Worm (Caenorhabditis elegans) whole organism, L4 larva: Measurements from ENCODE around the gene B0304.2.

ENCODE experiments used
- F37D6.2 ChIP-seq: sonication (generic microtip); optimal IDR thresholded peaks from 2 replicates; lab custom pipeline; 2016; ENCODE audit warnings: mild to moderate bottlenecking, missing genetic modification characterization, missing compliant biosample characterization
- Y48G9A.11 ChIP-seq: fragments of 200-800 bp; sonication (Bioruptor generic); IDR thresholded peaks from 2 replicates; pipeline ENCODE4 v1.3.6; 2022; ENCODE audit warnings: missing genetic modification reagents, missing genetic modification characterization, missing compliant biosample characterization
- ZK337.2 ChIP-seq: fragments of 200-800 bp; sonication (Bioruptor generic); IDR thresholded peaks from 2 replicates; pipeline ENCODE4 v1.3.6; 2022; ENCODE audit warnings: missing genetic modification reagents, missing genetic modification characterization, missing compliant biosample characterization
- aha-1 ChIP-seq: fragments of 150-350 bp; peaks from one replicate; lab custom pipeline; 2014; ENCODE audit warnings: missing biosample characterization, missing genetic modification characterization
- attf-4 ChIP-seq: sonication (generic microtip); optimal IDR thresholded peaks from 3 replicates; lab custom pipeline; 2017; ENCODE audit warnings: missing biosample characterization, missing genetic modification characterization
- ceh-62 ChIP-seq: sonication (generic microtip); optimal IDR thresholded peaks from 2 replicates; lab custom pipeline; 2017; ENCODE audit warnings: missing biosample characterization, missing genetic modification characterization
- cey-2 ChIP-seq: sonication (generic microtip); optimal IDR thresholded peaks from 3 replicates; lab custom pipeline; 2017; ENCODE audit warnings: missing genetic modification characterization, mild to moderate bottlenecking, missing compliant biosample characterization, antibody characterized with exemption, borderline replicate concordance; ENCODE audit not compliant: insufficient read depth
- daf-19 ChIP-seq: fragments of 200-800 bp; sonication (Bioruptor generic); conservative IDR thresholded peaks from 2 replicates; pipeline ENCODE4 v1.3.6; 2022; ENCODE audit warnings: missing genetic modification characterization, missing compliant biosample characterization
- daf-8 ChIP-seq: fragments of 200-800 bp; sonication (Bioruptor generic); IDR thresholded peaks from 2 replicates; pipeline ENCODE4 v1.3.6; 2022; ENCODE audit warnings: missing genetic modification characterization, missing compliant biosample characterization
- dmd-9 ChIP-seq: fragments of 200-800 bp; sonication (Bioruptor generic); IDR thresholded peaks from 2 replicates; pipeline ENCODE4 v1.3.6; 2022; ENCODE audit warnings: missing genetic modification reagents, missing genetic modification characterization, missing compliant biosample characterization
- duxl-1 ChIP-seq: sonication (generic microtip); optimal IDR thresholded peaks from 2 replicates; lab custom pipeline; 2016; ENCODE audit warnings: mild to moderate bottlenecking, missing genetic modification characterization, moderate library complexity, missing compliant biosample characterization; ENCODE audit not compliant: poor library complexity
- dve-1 ChIP-seq: sonication (generic microtip); optimal IDR thresholded peaks from 2 replicates; lab custom pipeline; 2017; ENCODE audit warnings: antibody characterized with exemption, mild to moderate bottlenecking, missing genetic modification characterization, missing compliant biosample characterization; ENCODE audit not compliant: insufficient read depth
- egl-43 ChIP-seq: fragments of 200-800 bp; sonication (Bioruptor generic); IDR thresholded peaks from 2 replicates; pipeline ENCODE4 v1.3.6; 2022; ENCODE audit warnings: missing genetic modification reagents, missing genetic modification characterization, missing compliant biosample characterization
- hif-1 ChIP-seq, 2 experiments: sonication (generic microtip); optimal IDR thresholded peaks; 2 replicates each; lab custom pipeline; 2016 to 2017; ENCODE audit warnings: missing compliant biosample characterization in 2 of 2, missing genetic modification characterization in 2 of 2, missing genetic modification reagents in 2 of 2, missing genotype in 2 of 2, mild to moderate bottlenecking in 1 of 2
- jun-1 ChIP-seq: fragments of 150-350 bp; optimal IDR thresholded peaks from 2 replicates; lab custom pipeline; 2014; ENCODE audit warnings: missing biosample characterization, missing genetic modification reagents, missing genetic modification characterization
- lim-7 ChIP-seq: fragments of 200-800 bp; sonication (Bioruptor generic); IDR thresholded peaks from 2 replicates; pipeline ENCODE4 v1.3.6; 2022; ENCODE audit warnings: missing genetic modification characterization, missing compliant biosample characterization
- lin-39 ChIP-seq: fragments of 150-350 bp; optimal IDR thresholded peaks from 2 replicates; lab custom pipeline; 2014; ENCODE audit warnings: missing biosample characterization, missing genetic modification reagents, missing genetic modification characterization
- lsy-2 ChIP-seq, 2 experiments: fragments of 150-350 bp in 1 of 2; sonication (generic microtip) in 1 of 2; optimal IDR thresholded peaks; 2 replicates each; lab custom pipeline; 2014 to 2017; ENCODE audit warnings: missing biosample characterization in 2 of 2, missing genetic modification characterization in 2 of 2
- madf-9 ChIP-seq: fragments of 200-800 bp; sonication (Bioruptor generic); conservative IDR thresholded peaks from 2 replicates; pipeline ENCODE4 v1.3.6; 2022; ENCODE audit warnings: missing genetic modification reagents, missing genetic modification characterization, missing compliant biosample characterization
- mxl-2 ChIP-seq: fragments of 200-800 bp; sonication (Bioruptor generic); conservative IDR thresholded peaks from 2 replicates; pipeline ENCODE4 v1.3.6; 2022; ENCODE audit warnings: missing genetic modification reagents, missing genetic modification characterization, missing compliant biosample characterization
- nhr-10 ChIP-seq: fragments of 150-350 bp; optimal IDR thresholded peaks from 2 replicates; lab custom pipeline; 2014; ENCODE audit warnings: missing biosample characterization, missing genetic modification characterization
- nhr-48 ChIP-seq: sonication (generic microtip); optimal IDR thresholded peaks from 2 replicates; lab custom pipeline; 2016; ENCODE audit warnings: mild to moderate bottlenecking, missing genetic modification characterization, missing compliant biosample characterization
- pqm-1 ChIP-seq: sonication (generic microtip); optimal IDR thresholded peaks from 2 replicates; lab custom pipeline; 2017; ENCODE audit warnings: missing biosample characterization, missing genetic modification characterization
- rbr-2 ChIP-seq: sonication (generic microtip); optimal IDR thresholded peaks from 2 replicates; lab custom pipeline; 2016; ENCODE audit warnings: missing genotype, missing genetic modification characterization, missing compliant biosample characterization
- sdz-12 ChIP-seq: fragments of 200-800 bp; sonication (Bioruptor generic); optimal IDR thresholded peaks from 2 replicates; lab custom pipeline; 2018; ENCODE audit warnings: mild to moderate bottlenecking, missing genetic modification characterization, missing compliant biosample characterization
- set-16 ChIP-seq: fragments of 200-800 bp; sonication (Bioruptor generic); IDR thresholded peaks from 2 replicates; pipeline ENCODE4 v1.3.6; 2022; ENCODE audit warnings: missing genetic modification reagents, missing genetic modification characterization, missing compliant biosample characterization
- skn-1 ChIP-seq: fragments of 150-350 bp; optimal IDR thresholded peaks from 2 replicates; lab custom pipeline; 2014; ENCODE audit warnings: missing biosample characterization, missing genetic modification characterization
- snpc-1.2 ChIP-seq: fragments of 200-800 bp; sonication (Bioruptor generic); IDR thresholded peaks from 2 replicates; pipeline ENCODE4 v1.3.6; 2022; ENCODE audit warnings: missing genetic modification reagents, missing genetic modification characterization, missing compliant biosample characterization
- snpc-4 ChIP-seq: fragments of 150-350 bp; optimal IDR thresholded peaks from 2 replicates; lab custom pipeline; 2014; ENCODE audit warnings: missing biosample characterization, missing genetic modification characterization
- unc-62 ChIP-seq, 3 experiments: fragments of 150-350 bp in 1 of 3; sonication (generic microtip); optimal IDR thresholded peaks in 2 of 3; peaks in 1 of 3; 1 replicate in 1 of 3; 2 replicates in 2 of 3; lab custom pipeline; 2014 to 2017; ENCODE audit warnings: missing biosample characterization in 3 of 3, missing genetic modification characterization in 3 of 3, missing genetic modification reagents in 3 of 3, missing genotype in 1 of 3
- zfp-3 ChIP-seq: fragments of 200-800 bp; sonication (Bioruptor generic); conservative IDR thresholded peaks from 2 replicates; pipeline ENCODE4 v1.3.6; 2022; ENCODE audit warnings: missing genetic modification reagents, missing genetic modification characterization, missing compliant biosample characterization
- zip-11 ChIP-seq: fragments of 200-800 bp; sonication (Bioruptor generic); IDR thresholded peaks from 2 replicates; pipeline ENCODE4 v1.3.6; 2022; ENCODE audit warnings: missing genetic modification characterization, missing compliant biosample characterization
- ztf-7 ChIP-seq: fragments of 150-350 bp; optimal IDR thresholded peaks from 2 replicates; lab custom pipeline; 2014; ENCODE audit warnings: missing biosample characterization, missing genetic modification characterization

Gene B0304.2

ce11 chrII:4566237-4566636, 42.8 kb downstream of the B0304.2 start:
- TF ChIP-seq lsy-2 (tag; optimal IDR thresholded peaks at IDR 0.05; lab: Kevin White, UChicago) (peak in 1 of 2 experiments; percentile 27), pqm-1 (no peak), egl-43 (GFP tag; lab: Robert Waterston, UW) (no peak)

ce11 chrII:4571112-4571511, 47.7 kb downstream of the B0304.2 start:
- TF ChIP-seq hif-1 (tag; optimal IDR thresholded peaks at IDR 0.05; lab: Kevin White, UChicago) (no peak), attf-4 (tag; lab: Kevin White, UChicago) (no peak), egl-43 (GFP tag; lab: Robert Waterston, UW) (0 out of 2 replicates have a peak, but pooled peaks have one; percentile 46), zip-11 (GFP tag; lab: Robert Waterston, UW) (no peak), ztf-7 (no peak), cey-2 (tag; lab: Kevin White, UChicago) (no peak), nhr-48 (tag; lab: Kevin White, UChicago) (no peak), lin-39 (tag; lab: Kevin White, UChicago) (no peak), Y48G9A.11 (no peak), set-16 (GFP tag; lab: Robert Waterston, UW) (peak; percentile 87), unc-62 (GFP tag; optimal IDR thresholded peaks at IDR 0.05 in 1 of 2; lab: Kevin White, UChicago) (no peak), unc-62 (tag; optimal IDR thresholded peaks at IDR 0.05; lab: Kevin White, UChicago) (no peak), zfp-3 (GFP tag; lab: Robert Waterston, UW) (no peak), ceh-62 (no peak), daf-19 (no peak)

- TF ChIP-seq unc-62 (GFP tag; optimal IDR thresholded peaks at IDR 0.05 in 1 of 2; lab: Kevin White, UChicago) (peak in 1 of 2 experiments; percentile 50), unc-62 (tag; optimal IDR thresholded peaks at IDR 0.05; lab: Kevin White, UChicago) (no peak), dve-1 (tag; lab: Kevin White, UChicago) (no peak)
- TF ChIP-seq, all 104 proteins: peak for 1
These were observed 48.4 kb downstream of the B0304.2 start, which contains the start of gene vab-1 for ce11 chrII:4571868-4572267. vab-1 (plus strand) TSS chrII:4572000.

ce11 chrII:4572579-4572978, 49.2 kb downstream of the B0304.2 start:
- TF ChIP-seq snpc-4 (tag; lab: Kevin White, UChicago) (no peak), attf-4 (tag; lab: Kevin White, UChicago) (no peak), lim-7 (GFP tag; lab: Robert Waterston, UW) (no peak), dve-1 (tag; lab: Kevin White, UChicago) (no peak), ZK337.2 (GFP tag; lab: Robert Waterston, UW) (no peak), snpc-1.2 (GFP tag; lab: Robert Waterston, UW) (no peak), skn-1 (no peak), duxl-1 (tag; lab: Kevin White, UChicago) (no peak), daf-8 (GFP tag; lab: Robert Waterston, UW) (no peak), madf-9 (GFP tag; lab: Robert Waterston, UW) (no peak), dmd-9 (GFP tag; lab: Robert Waterston, UW) (no peak), jun-1 (no peak), rbr-2 (tag; lab: Kevin White, UChicago) (no peak), sdz-12 (GFP tag; lab: Kevin White, UChicago) (no peak)

ce11 chrII:4573084-4573483, 49.7 kb downstream of the B0304.2 start:
- TF ChIP-seq mxl-2 (GFP tag; lab: Robert Waterston, UW) = 0 out of 2 replicates have a peak, but pooled peaks have one; percentile 4
- peak; percentile 80 for TF ChIP-seq aha-1 (tag; lab: Kevin White, UChicago)
- no peak for TF ChIP-seq F37D6.2 (tag; lab: Kevin White, UChicago)
- TF ChIP-seq nhr-10 (tag; lab: Kevin White, UChicago) = no peak
